Worm (Caenorhabditis elegans): ENCODE data around the gene gcy-22.

DNA sequence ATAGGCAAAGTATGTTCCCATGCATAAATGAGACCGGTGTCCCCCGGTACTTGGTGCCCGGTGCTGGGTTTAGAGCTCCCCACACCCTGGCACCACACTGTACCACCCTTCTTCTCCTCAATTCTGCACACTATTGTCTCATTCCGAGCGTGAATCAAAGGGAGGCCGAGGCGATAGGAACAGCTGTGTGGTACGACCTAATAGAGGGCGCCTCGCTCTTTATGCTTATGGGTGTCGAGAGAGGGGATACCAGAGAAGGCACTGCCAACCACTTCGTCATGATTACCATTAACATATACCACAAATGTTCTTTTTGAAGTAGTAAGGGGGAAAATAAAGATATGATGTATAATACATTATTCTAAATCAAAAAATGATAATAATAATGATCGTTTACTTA, 45.8 kb upstream of the gcy-22 start:
- TF ChIP-seq snpc-4 (tag; optimal IDR thresholded peaks at IDR 0.05) (no peak), xbp-1 (tag; optimal IDR thresholded peaks at IDR 0.05) (no peak), lir-3 (tag; optimal IDR thresholded peaks at IDR 0.05; ENCODE audit: poor library complexity) (no peak), ama-1 (optimal IDR thresholded peaks at IDR 0.05) (no peak), unc-130 (tag; optimal IDR thresholded peaks at IDR 0.05) (no peak), pax-3 (tag; optimal IDR thresholded peaks at IDR 0.05) (no peak), nhr-20 (tag; optimal IDR thresholded peaks at IDR 0.05) (no peak), nhr-77 (tag; optimal IDR thresholded peaks at IDR 0.05) (no peak), fos-1 (tag; optimal IDR thresholded peaks at IDR 0.05) (no peak), efl-3 (GFP tag; optimal IDR thresholded peaks at IDR 0.05) (no peak), skn-1 (tag; optimal IDR thresholded peaks at IDR 0.05) (no peak), lin-14 (GFP tag; optimal IDR thresholded peaks at IDR 0.05) (no peak)
